Worm (Caenorhabditis elegans): Measurements from ENCODE around the gene F46C3.2.

- no peak for TF ChIP-seq fkh-10 (GFP tag; optimal IDR thresholded peaks at IDR 0.05)
- TF ChIP-seq eyg-1 (tag; optimal IDR thresholded peaks at IDR 0.05): no peak
- TF ChIP-seq C38D4.7 (GFP tag; optimal IDR thresholded peaks at IDR 0.05): no peak
Observed at ce11 chrX:11462112-11462511, 43.5 kb upstream of the F46C3.2 start.

Measured in whole organism, late embryonic.